Worm (Caenorhabditis elegans): ENCODE measurements around the gene cdr-4.

Gene cdr-4

DNA sequence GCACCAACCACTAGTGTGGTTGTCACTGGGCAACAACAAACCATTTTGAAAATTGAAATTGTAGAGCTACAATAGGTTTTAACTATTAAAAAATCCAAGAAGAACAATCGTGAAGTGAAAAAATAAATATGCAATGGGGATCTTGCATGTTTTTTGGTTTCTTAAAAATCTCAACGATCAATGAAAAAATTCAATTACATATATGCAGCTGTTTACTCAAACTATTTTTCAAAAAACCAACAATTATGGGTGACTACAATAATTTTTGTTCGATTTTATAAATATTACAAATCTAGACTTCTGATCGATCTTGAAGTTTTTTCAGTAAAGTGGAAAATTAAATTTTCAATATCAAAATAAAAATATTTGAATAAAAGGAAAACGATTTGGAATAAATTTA lies at the start of gene cdr-4:
cdr-4 (minus strand) TSS at position 101 of the 400 bp plus-strand sequence.
- no peak for TF ChIP-seq him-1 (tag; optimal IDR thresholded peaks at IDR 0.05)
- TF ChIP-seq W03F9.2 (tag; optimal IDR thresholded peaks at IDR 0.05), result no peak
- no peak for TF ChIP-seq dao-5 (tag; optimal IDR thresholded peaks at IDR 0.05)

DNA sequence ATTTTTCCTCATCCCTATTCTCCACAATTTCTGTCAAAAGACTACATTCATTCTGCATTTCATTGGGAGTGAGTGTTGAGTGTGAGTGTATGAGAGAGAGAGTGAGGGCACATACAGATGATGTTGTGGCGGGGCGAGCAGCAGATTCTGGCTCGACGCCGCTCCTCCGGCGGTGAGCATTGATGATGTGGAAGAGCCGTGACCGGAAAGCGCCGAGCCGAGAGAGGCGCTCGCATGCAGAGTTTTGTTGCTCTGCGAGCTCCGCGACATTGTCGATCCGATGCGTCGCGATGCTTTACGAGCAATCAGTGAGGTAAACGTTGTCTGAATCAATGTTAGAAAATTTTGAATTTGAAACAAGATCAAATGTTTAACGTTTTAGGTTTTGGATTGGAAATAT lies 47.3 kb upstream of the cdr-4 start:
- no peak for TF ChIP-seq dao-5 (tag; optimal IDR thresholded peaks at IDR 0.05)
- no peak for TF ChIP-seq W03F9.2 (tag; optimal IDR thresholded peaks at IDR 0.05)
- TF ChIP-seq him-1 (tag; optimal IDR thresholded peaks at IDR 0.05), result peak; percentile 12

DNA sequence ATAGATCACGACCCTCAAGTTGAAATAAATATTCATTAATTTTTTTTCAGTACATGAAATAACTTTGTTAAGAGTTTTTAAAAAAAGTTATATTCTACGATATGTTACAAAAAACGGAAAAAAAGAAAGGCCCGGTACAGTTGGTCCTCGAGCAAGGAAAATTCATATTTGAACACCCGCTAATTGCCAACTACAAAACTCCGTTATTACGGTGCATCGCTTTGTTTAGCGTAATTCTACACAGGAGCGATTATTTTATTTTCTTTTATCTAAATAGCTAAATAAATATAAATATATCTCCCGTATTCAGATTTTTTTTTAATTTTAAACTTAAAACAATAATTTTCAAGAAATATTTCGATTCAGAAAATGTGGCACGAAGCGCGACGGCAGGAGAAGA lies 42.0 kb upstream of the cdr-4 start, which contains the start of gene F28C1.1:
F28C1.1 (plus strand) TSS at position 365 of the 400 bp plus-strand sequence.
- TF ChIP-seq W03F9.2 (tag; optimal IDR thresholded peaks at IDR 0.05), result no peak
- no peak for TF ChIP-seq him-1 (tag; optimal IDR thresholded peaks at IDR 0.05)
- no peak for TF ChIP-seq dao-5 (tag; optimal IDR thresholded peaks at IDR 0.05)

- no peak for TF ChIP-seq dao-5 (tag; optimal IDR thresholded peaks at IDR 0.05)
- no peak for TF ChIP-seq W03F9.2 (tag; optimal IDR thresholded peaks at IDR 0.05)
- no peak for TF ChIP-seq him-1 (tag; optimal IDR thresholded peaks at IDR 0.05)
These were observed 41.5 kb upstream of the cdr-4 start, which contains the start of gene C54D10.10 for ce11 chrV:12449902-12450301. C54D10.10 (minus strand) TSS chrV:12450002.

DNA sequence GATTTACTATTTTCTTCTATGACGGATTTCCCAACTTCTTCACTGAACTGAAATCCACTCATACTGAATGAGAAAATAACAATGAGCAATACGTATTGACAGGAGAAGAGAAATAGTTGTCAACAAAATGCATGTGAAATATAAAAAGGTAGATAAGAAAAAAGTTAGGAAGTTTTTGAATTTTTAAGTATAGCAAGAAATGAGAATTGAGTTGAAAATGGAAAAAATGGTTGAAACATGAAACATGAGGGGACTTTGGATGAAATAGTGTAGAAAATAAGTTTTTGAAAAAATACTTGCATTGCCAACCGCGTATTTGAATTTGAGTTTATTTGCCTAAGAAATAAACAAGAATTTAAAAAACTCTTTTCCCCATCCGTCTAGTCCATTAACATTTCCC lies 38.5 kb upstream of the cdr-4 start, which contains the start of the genes pals-38 and C54D10.9:
pals-38 (minus strand) TSS at position 101 of the 400 bp plus-strand sequence.
C54D10.9 (plus strand) TSS at position 259 of the 400 bp plus-strand sequence.
- TF ChIP-seq him-1 (tag; optimal IDR thresholded peaks at IDR 0.05) (no peak), dao-5 (tag; optimal IDR thresholded peaks at IDR 0.05) (no peak), W03F9.2 (tag; optimal IDR thresholded peaks at IDR 0.05) (no peak)

- TF ChIP-seq dao-5 (tag; optimal IDR thresholded peaks at IDR 0.05), result no peak
- TF ChIP-seq W03F9.2 (tag; optimal IDR thresholded peaks at IDR 0.05), result no peak
- no peak for TF ChIP-seq him-1 (tag; optimal IDR thresholded peaks at IDR 0.05)
These were observed 35.3 kb upstream of the cdr-4 start, which contains the start of gene pals-39 for ce11 chrV:12443754-12444153. pals-39 (minus strand) TSS chrV:12443854.

DNA sequence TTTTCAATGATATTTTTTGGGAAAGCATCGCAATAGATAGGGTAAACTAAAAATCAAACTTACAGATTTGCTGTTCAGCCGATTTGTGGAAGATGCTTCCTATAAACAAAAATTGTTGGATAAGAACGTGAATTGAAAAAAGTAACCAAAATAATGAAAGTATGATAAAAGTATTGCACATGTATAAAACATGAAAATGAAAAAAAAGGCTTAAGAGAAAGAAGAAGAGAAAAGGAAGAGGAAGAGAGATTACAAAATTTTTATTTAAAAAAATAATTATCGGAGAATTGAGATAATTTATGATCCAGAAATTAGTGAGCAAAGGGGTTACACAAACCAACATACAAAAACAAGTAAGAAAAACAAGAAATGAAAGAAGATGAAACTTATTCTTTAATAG lies 33.0 kb upstream of the cdr-4 start, which contains the start of gene pals-37:
pals-37 (minus strand) TSS at position 101 of the 400 bp plus-strand sequence.
- no peak for TF ChIP-seq dao-5 (tag; optimal IDR thresholded peaks at IDR 0.05)
- no peak for TF ChIP-seq W03F9.2 (tag; optimal IDR thresholded peaks at IDR 0.05)
- no peak for TF ChIP-seq him-1 (tag; optimal IDR thresholded peaks at IDR 0.05)

DNA sequence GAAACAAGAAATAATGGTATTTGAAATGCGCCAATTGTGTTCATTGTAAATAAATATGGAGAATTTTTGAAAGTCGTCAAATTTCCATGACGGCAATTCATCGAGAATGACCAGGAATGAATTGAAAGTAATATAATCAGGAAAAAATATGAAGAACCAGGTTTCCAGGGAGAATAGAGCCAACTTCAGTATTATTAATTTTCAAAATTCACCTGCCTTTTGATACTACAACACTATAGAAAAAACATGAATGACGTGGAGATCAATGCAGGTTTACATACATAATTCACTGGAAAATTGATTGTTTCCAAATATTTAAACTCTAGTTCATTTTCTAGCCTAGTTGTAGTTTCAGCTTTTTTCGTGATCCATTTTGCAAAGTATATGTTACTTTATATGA lies 25.3 kb upstream of the cdr-4 start, which contains the start of gene srh-25:
srh-25 (minus strand) TSS at position 101 of the 400 bp plus-strand sequence.
- TF ChIP-seq W03F9.2 (tag; optimal IDR thresholded peaks at IDR 0.05) (no peak), dao-5 (tag; optimal IDR thresholded peaks at IDR 0.05) (no peak), him-1 (tag; optimal IDR thresholded peaks at IDR 0.05) (no peak)

DNA sequence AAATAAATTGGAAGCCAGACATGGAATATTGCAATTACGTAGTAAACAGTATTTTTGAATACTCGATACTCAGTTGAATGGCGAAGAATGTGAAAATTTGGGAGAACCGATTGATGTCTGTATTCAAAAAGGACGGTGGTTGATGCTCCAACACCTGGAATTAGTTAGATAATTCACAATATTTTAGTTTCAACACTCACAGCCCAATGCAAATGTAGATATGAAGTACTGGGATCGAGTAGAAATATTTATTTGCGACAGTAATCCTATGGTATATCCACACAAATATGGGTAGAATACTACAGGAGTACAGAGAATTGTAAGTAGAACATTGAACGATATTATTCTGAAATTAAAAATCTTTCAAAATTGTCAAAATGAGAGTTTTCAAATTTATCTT lies 24.7 kb upstream of the cdr-4 start:
- TF ChIP-seq him-1 (tag; optimal IDR thresholded peaks at IDR 0.05) (no peak), dao-5 (tag; optimal IDR thresholded peaks at IDR 0.05) (no peak), W03F9.2 (tag; optimal IDR thresholded peaks at IDR 0.05) (no peak)

DNA sequence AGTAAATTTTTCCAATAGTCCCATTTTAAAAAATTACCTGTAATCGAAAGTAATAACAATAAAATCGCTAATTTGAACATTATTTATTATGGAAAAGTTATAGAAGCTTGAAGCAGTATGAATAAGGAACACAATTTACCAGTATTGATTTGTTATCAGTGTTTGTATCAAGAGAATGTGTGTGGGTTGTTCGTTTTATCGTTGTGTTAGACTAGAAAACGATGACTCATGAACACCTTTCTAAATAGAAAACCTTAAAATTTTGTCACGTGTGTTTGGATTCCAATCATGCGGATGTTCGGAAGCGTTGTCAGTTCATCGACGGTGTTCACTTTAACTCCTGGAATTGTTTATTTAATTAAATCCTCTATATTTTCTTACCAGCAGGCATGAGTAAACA lies 23.7 kb upstream of the cdr-4 start, which contains the start of gene C54D10.13:
C54D10.13 (minus strand) TSS at position 179 of the 400 bp plus-strand sequence.
- TF ChIP-seq him-1 (tag; optimal IDR thresholded peaks at IDR 0.05) (no peak), dao-5 (tag; optimal IDR thresholded peaks at IDR 0.05) (no peak), W03F9.2 (tag; optimal IDR thresholded peaks at IDR 0.05) (no peak)

DNA sequence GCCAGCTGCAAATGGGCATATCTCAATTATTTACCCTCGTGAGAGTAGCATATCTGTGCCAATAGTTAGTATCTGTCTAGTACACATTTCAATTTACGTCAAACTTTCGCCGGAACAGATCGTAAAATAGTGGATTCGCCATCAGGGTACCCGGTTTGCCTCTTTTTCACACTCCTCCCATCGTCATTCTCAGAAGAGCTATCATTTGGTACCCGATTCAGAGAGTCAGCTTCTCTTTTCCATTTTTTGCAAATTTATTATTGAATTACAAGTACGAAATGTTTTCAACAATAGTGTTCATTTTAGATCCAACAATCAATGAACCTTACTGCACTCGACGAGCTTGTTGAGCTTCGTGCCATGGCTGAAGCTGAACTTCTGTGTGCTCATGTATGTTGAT lies 20.6 kb upstream of the cdr-4 start, which contains the start of gene C54D10.5:
C54D10.5 (plus strand) TSS at position 301 of the 400 bp plus-strand sequence.
- TF ChIP-seq dao-5 (tag; optimal IDR thresholded peaks at IDR 0.05) (no peak), W03F9.2 (tag; optimal IDR thresholded peaks at IDR 0.05) (no peak), him-1 (tag; optimal IDR thresholded peaks at IDR 0.05) (no peak)

DNA sequence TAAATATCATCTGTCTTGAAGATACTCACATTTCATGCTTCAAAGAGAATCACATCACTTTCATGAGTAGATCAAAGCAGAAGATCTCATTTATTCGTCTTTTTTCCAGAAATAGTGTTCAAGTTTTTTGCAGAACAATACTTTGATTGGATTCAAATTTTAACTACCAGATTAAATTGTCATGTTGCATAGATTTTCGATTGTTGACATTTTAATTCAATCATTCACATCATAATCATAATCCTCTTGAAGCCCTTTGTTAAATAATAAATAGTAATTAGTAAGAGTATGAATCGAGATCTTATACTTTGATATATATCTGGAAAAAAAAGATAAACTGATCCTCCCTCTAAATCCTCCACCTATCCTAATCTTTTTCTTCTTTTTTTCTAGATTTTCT lies 19.4 kb upstream of the cdr-4 start:
- TF ChIP-seq dao-5 (tag; optimal IDR thresholded peaks at IDR 0.05) (no peak), W03F9.2 (tag; optimal IDR thresholded peaks at IDR 0.05) (no peak), him-1 (tag; optimal IDR thresholded peaks at IDR 0.05) (no peak)

ce11 chrV:12421360-12421759 lies 12.9 kb upstream of the cdr-4 start:
- TF ChIP-seq him-1 (tag; optimal IDR thresholded peaks at IDR 0.05) (no peak), dao-5 (tag; optimal IDR thresholded peaks at IDR 0.05) (no peak), W03F9.2 (tag; optimal IDR thresholded peaks at IDR 0.05) (no peak)

ce11 chrV:12420843-12421242 lies 12.4 kb upstream of the cdr-4 start, which contains the start of gene C54D10.4:
C54D10.4 (minus strand) TSS chrV:12420943.
- TF ChIP-seq W03F9.2 (tag; optimal IDR thresholded peaks at IDR 0.05) (no peak), him-1 (tag; optimal IDR thresholded peaks at IDR 0.05) (no peak), dao-5 (tag; optimal IDR thresholded peaks at IDR 0.05) (no peak)

DNA sequence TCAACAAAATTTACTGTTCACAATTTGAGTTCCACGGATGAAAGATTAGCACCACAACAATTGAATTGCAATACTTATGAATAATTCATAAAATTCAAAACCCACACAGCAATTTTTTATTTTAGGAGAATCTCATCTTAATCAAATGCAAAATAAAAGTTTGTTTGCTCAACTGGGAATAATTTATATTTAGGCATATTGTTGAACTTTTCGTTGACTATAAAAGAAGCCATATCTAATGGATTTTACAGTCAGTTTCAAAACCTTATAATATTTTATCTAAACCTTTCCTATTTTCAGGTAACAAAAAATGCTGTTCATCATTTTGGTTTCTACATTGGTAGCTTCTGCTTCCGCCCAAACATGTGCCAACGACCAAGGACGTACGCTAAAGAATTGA lies 9.9 kb upstream of the cdr-4 start, which contains the start of gene C54D10.3:
C54D10.3 (plus strand) TSS at position 301 of the 400 bp plus-strand sequence.
- TF ChIP-seq dao-5 (tag; optimal IDR thresholded peaks at IDR 0.05) (no peak), W03F9.2 (tag; optimal IDR thresholded peaks at IDR 0.05) (no peak), him-1 (tag; optimal IDR thresholded peaks at IDR 0.05) (no peak)

All from whole organism, L4/young adult.